Worm (Caenorhabditis elegans) whole organism, L1 larva: ENCODE measurements around the gene F49F1.9.

Experiments
- C04F5.9 ChIP-seq: sonication (generic microtip); optimal IDR thresholded peaks from 2 replicates; lab custom pipeline; 2016; ENCODE audit warnings: missing genetic modification characterization, missing compliant biosample characterization
- C16A3.4 ChIP-seq: fragments of 150-350 bp; optimal IDR thresholded peaks from 2 replicates; lab custom pipeline; 2014; ENCODE audit warnings: missing biosample characterization, missing genetic modification characterization
- F16B12.6 ChIP-seq: fragments of 150-350 bp; optimal IDR thresholded peaks from 2 replicates; lab custom pipeline; 2014; ENCODE audit warnings: missing biosample characterization, missing genetic modification characterization
- ama-1 ChIP-seq: fragments of 150-350 bp; optimal IDR thresholded peaks from 2 replicates; lab custom pipeline; 2014
- blmp-1 ChIP-seq: fragments of 150-350 bp; optimal IDR thresholded peaks from 2 replicates; lab custom pipeline; 2014; ENCODE audit warnings: missing biosample characterization, missing genetic modification characterization
- ceh-63 ChIP-seq: fragments of 200-800 bp; sonication (Bioruptor generic); optimal IDR thresholded peaks from 2 replicates; lab custom pipeline; 2018; ENCODE audit warnings: mild to moderate bottlenecking, missing genetic modification characterization, missing compliant biosample characterization
- ceh-8 ChIP-seq: fragments of 200-800 bp; sonication (Bioruptor generic); optimal IDR thresholded peaks from 2 replicates; lab custom pipeline; 2018; ENCODE audit warnings: mild to moderate bottlenecking, missing genetic modification characterization, moderate library complexity, missing compliant biosample characterization
- ceh-82 ChIP-seq, 3 experiments: fragments of 150-350 bp in 1 of 3; sonication (generic microtip) in 2 of 3; optimal IDR thresholded peaks; 2 replicates each; lab custom pipeline; 2014 to 2017; ENCODE audit warnings: missing biosample characterization in 3 of 3, missing genetic modification characterization in 3 of 3
- ceh-88 ChIP-seq: fragments of 200-800 bp; sonication (Bioruptor generic); IDR thresholded peaks from 2 replicates; pipeline ENCODE4 v1.3.6; 2022; ENCODE audit warnings: missing genetic modification characterization, missing compliant biosample characterization
- ces-1 ChIP-seq: fragments of 150-350 bp; optimal IDR thresholded peaks from 2 replicates; lab custom pipeline; 2014; ENCODE audit warnings: missing biosample characterization, missing genetic modification reagents, missing genetic modification characterization
- dpl-1 ChIP-seq, 3 experiments: fragments of 150-350 bp in 2 of 3; sonication (generic microtip) in 1 of 3; optimal IDR thresholded peaks; 2 replicates each; lab custom pipeline; 2014 to 2017; ENCODE audit warnings: missing biosample characterization in 3 of 3, missing genetic modification characterization in 3 of 3, missing genetic modification reagents in 3 of 3
- dsc-1 ChIP-seq: sonication (generic microtip); optimal IDR thresholded peaks from 2 replicates; lab custom pipeline; 2016; ENCODE audit warnings: mild to moderate bottlenecking, missing genetic modification characterization, missing compliant biosample characterization
- efl-3 ChIP-seq: fragments of 200-800 bp; sonication (Bioruptor generic); optimal IDR thresholded peaks from 2 replicates; lab custom pipeline; 2018; ENCODE audit warnings: mild to moderate bottlenecking, missing genetic modification characterization, missing compliant biosample characterization
- egl-13 ChIP-seq: sonication (generic microtip); optimal IDR thresholded peaks from 2 replicates; lab custom pipeline; 2016; ENCODE audit warnings: missing genotype, missing genetic modification reagents, missing genetic modification characterization, missing compliant biosample characterization
- egl-27 ChIP-seq, 2 experiments: fragments of 150-350 bp in 1 of 2; sonication (generic microtip); optimal IDR thresholded peaks; 3 replicates each; lab custom pipeline; 2017 to 2018; ENCODE audit warnings: missing biosample characterization in 2 of 2, missing genetic modification characterization in 2 of 2, missing genetic modification reagents in 2 of 2
- elt-3 ChIP-seq, 6 experiments: fragments of 150-350 bp in 1 of 6; sonication (generic microtip); optimal IDR thresholded peaks; 2 replicates each; lab custom pipeline; 2017 to 2018; ENCODE audit warnings: missing biosample characterization in 6 of 6, missing genetic modification characterization in 6 of 6, inconsistent platforms in 1 of 6
- ets-5 ChIP-seq: fragments of 200-800 bp; sonication (Bioruptor generic); IDR thresholded peaks from 2 replicates; pipeline ENCODE4 v1.3.6; 2022; ENCODE audit warnings: missing genetic modification characterization, missing compliant biosample characterization
- fkh-10 ChIP-seq: sonication (generic microtip); optimal IDR thresholded peaks from 2 replicates; lab custom pipeline; 2017; ENCODE audit warnings: missing biosample characterization, missing genetic modification reagents, missing genetic modification characterization
- fkh-4 ChIP-seq: sonication (generic microtip); optimal IDR thresholded peaks from 2 replicates; lab custom pipeline; 2016; ENCODE audit warnings: missing compliant biosample characterization, missing genetic modification characterization, borderline replicate concordance
- fos-1 ChIP-seq: fragments of 150-350 bp; optimal IDR thresholded peaks from 2 replicates; lab custom pipeline; 2014; ENCODE audit warnings: missing biosample characterization, missing genetic modification characterization
- grh-1 ChIP-seq: fragments of 200-800 bp; sonication (Bioruptor generic); IDR thresholded peaks from 2 replicates; pipeline ENCODE4 v1.3.6; 2022; ENCODE audit warnings: missing genetic modification reagents, missing genetic modification characterization, missing compliant biosample characterization
- isw-1 ChIP-seq: fragments of 200-800 bp; sonication (Bioruptor generic); IDR thresholded peaks from 2 replicates; pipeline ENCODE4 v1.3.6; 2022; ENCODE audit warnings: missing genetic modification characterization, missing compliant biosample characterization
- jun-1 ChIP-seq: fragments of 150-350 bp; optimal IDR thresholded peaks from 2 replicates; lab custom pipeline; 2014; ENCODE audit warnings: missing biosample characterization, missing genetic modification reagents, missing genetic modification characterization
- lin-39 ChIP-seq: fragments of 150-350 bp; optimal IDR thresholded peaks from 2 replicates; lab custom pipeline; 2014; ENCODE audit warnings: missing biosample characterization, missing genetic modification reagents, missing genetic modification characterization
- lir-3 ChIP-seq: sonication (generic microtip); optimal IDR thresholded peaks from 2 replicates; lab custom pipeline; 2016; ENCODE audit warnings: mild to moderate bottlenecking, missing genetic modification characterization, moderate library complexity, missing compliant biosample characterization; ENCODE audit not compliant: poor library complexity
- mep-1 ChIP-seq: fragments of 150-350 bp; optimal IDR thresholded peaks from 2 replicates; lab custom pipeline; 2014; ENCODE audit warnings: missing biosample characterization, missing genetic modification characterization
- nhr-11 ChIP-seq: fragments of 150-350 bp; optimal IDR thresholded peaks from 2 replicates; lab custom pipeline; 2014; ENCODE audit warnings: missing biosample characterization, missing genetic modification characterization
- nhr-12 ChIP-seq: sonication (generic microtip); optimal IDR thresholded peaks from 2 replicates; lab custom pipeline; 2017; ENCODE audit warnings: missing biosample characterization, missing genetic modification characterization
- nhr-19 ChIP-seq: fragments of 200-800 bp; sonication (Bioruptor generic); conservative IDR thresholded peaks from 2 replicates; pipeline ENCODE4 v1.3.6; 2022; ENCODE audit warnings: missing genetic modification characterization, missing compliant biosample characterization
- nhr-20 ChIP-seq: sonication (generic microtip); optimal IDR thresholded peaks from 2 replicates; lab custom pipeline; 2016; ENCODE audit warnings: mild to moderate bottlenecking, missing genetic modification characterization, missing compliant biosample characterization
- nhr-237 ChIP-seq: fragments of 150-350 bp; optimal IDR thresholded peaks from 2 replicates; lab custom pipeline; 2014; ENCODE audit warnings: missing biosample characterization, missing genetic modification characterization
- nhr-76 ChIP-seq: sonication (generic microtip); optimal IDR thresholded peaks from 2 replicates; lab custom pipeline; 2017; ENCODE audit warnings: missing biosample characterization, missing genetic modification characterization
- nhr-77 ChIP-seq: fragments of 150-350 bp; optimal IDR thresholded peaks from 2 replicates; lab custom pipeline; 2014; ENCODE audit warnings: missing biosample characterization, missing genetic modification characterization
- nhr-84 ChIP-seq: sonication (generic microtip); optimal IDR thresholded peaks from 2 replicates; lab custom pipeline; 2017; ENCODE audit warnings: missing biosample characterization, missing genetic modification characterization
- pag-3 ChIP-seq: sonication (generic microtip); optimal IDR thresholded peaks from 2 replicates; lab custom pipeline; 2017; ENCODE audit warnings: missing genetic modification characterization, mild to moderate bottlenecking, missing compliant biosample characterization, antibody characterized with exemption, borderline replicate concordance; ENCODE audit not compliant: insufficient read depth
- pax-3 ChIP-seq: fragments of 200-800 bp; sonication (Bioruptor generic); optimal IDR thresholded peaks from 2 replicates; lab custom pipeline; 2018; ENCODE audit warnings: mild to moderate bottlenecking, missing genetic modification characterization, moderate library complexity, missing compliant biosample characterization
- pqm-1 ChIP-seq: sonication (generic microtip); optimal IDR thresholded peaks from 3 replicates; lab custom pipeline; 2017; ENCODE audit warnings: missing biosample characterization, missing genetic modification characterization
- rnt-1 ChIP-seq: sonication (generic microtip); optimal IDR thresholded peaks from 2 replicates; lab custom pipeline; 2016; ENCODE audit warnings: mild to moderate bottlenecking, missing genetic modification characterization, moderate library complexity, missing compliant biosample characterization
- skn-1 ChIP-seq: fragments of 150-350 bp; optimal IDR thresholded peaks from 2 replicates; lab custom pipeline; 2014; ENCODE audit warnings: missing biosample characterization, missing genetic modification characterization
- snpc-4 ChIP-seq: fragments of 150-350 bp; optimal IDR thresholded peaks from 2 replicates; lab custom pipeline; 2014; ENCODE audit warnings: missing biosample characterization, missing genetic modification characterization
- sox-4 ChIP-seq: sonication (generic microtip); optimal IDR thresholded peaks from 2 replicates; lab custom pipeline; 2016; ENCODE audit warnings: missing genetic modification characterization, missing compliant biosample characterization
- sptf-1 ChIP-seq: fragments of 150-350 bp; optimal IDR thresholded peaks from 2 replicates; lab custom pipeline; 2014; ENCODE audit warnings: missing biosample characterization, missing genetic modification characterization
- sup-37 ChIP-seq: fragments of 200-800 bp; sonication (Bioruptor generic); optimal IDR thresholded peaks from 2 replicates; lab custom pipeline; 2018; ENCODE audit warnings: mild to moderate bottlenecking, missing genetic modification characterization, missing compliant biosample characterization
- tbx-2 ChIP-seq: sonication (generic microtip); optimal IDR thresholded peaks from 2 replicates; lab custom pipeline; 2016; ENCODE audit warnings: missing genetic modification characterization, missing compliant biosample characterization
- tlp-1 ChIP-seq: fragments of 150-350 bp; optimal IDR thresholded peaks from 2 replicates; lab custom pipeline; 2014; ENCODE audit warnings: missing biosample characterization, missing genetic modification characterization
- unc-30 ChIP-seq: sonication (generic microtip); optimal IDR thresholded peaks from 2 replicates; lab custom pipeline; 2017; ENCODE audit warnings: missing biosample characterization, missing genetic modification characterization
- unc-62 ChIP-seq: fragments of 150-350 bp; optimal IDR thresholded peaks from 2 replicates; lab custom pipeline; 2014; ENCODE audit warnings: missing biosample characterization, missing genetic modification reagents, missing genetic modification characterization
- unc-86 ChIP-seq: sonication (generic microtip); optimal IDR thresholded peaks from 2 replicates; lab custom pipeline; 2016; ENCODE audit warnings: missing genetic modification characterization, missing compliant biosample characterization
- zag-1 ChIP-seq: fragments of 150-350 bp; optimal IDR thresholded peaks from 2 replicates; lab custom pipeline; 2014; ENCODE audit warnings: missing biosample characterization, missing genetic modification characterization
- ztf-11 ChIP-seq, 2 experiments: sonication (generic microtip); optimal IDR thresholded peaks; 2 replicates each; lab custom pipeline; 2016 to 2017; ENCODE audit warnings: missing genetic modification characterization in 2 of 2, missing biosample characterization in 1 of 2, missing compliant biosample characterization in 1 of 2

F49F1.9 gene

DNA sequence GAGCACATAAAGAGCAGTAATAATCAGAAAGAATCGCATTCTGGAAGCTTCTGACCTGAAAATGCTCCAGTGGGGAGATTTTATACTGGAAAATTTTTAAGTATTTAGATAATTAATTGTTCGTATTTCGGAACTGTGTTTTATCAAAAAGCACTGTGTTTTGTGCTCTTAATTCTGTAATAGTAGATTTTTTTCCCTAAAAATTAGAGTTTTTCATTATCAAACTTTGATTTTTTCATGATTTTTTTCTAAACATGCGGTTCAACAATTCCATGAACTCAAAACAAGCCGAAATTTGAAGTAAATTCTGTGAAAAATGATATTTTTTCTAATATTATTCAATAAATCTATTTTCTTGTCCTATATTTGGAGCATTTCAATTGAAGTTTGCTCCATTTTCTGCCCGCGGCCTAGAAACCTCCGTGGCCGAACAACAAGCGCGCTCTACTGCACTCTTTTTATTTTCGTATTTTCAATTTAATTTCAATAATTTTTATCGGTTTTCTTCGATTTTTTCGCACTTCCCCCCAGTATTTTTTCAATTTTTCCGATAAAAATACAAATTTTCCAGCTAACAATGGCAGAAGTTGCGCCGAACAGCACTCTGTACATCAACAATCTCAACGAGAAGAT lies 34.3 kb upstream of the F49F1.9 start, which contains the start of the genes K08D10.13 and rnp-2 (continued):
- no peak for TF ChIP-seq elt-3 (tag; optimal IDR thresholded peaks at IDR 0.05; lab: Kevin White, UChicago)
- TF ChIP-seq isw-1 (GFP tag; lab: Robert Waterston, UW), result peak; percentile 29
- TF ChIP-seq nhr-237, result no peak
- peak in 1 of 2 experiments; percentile 59 for TF ChIP-seq ztf-11 (tag; optimal IDR thresholded peaks at IDR 0.05; lab: Kevin White, UChicago)
- peak; percentile 18 for TF ChIP-seq egl-13 (tag; lab: Kevin White, UChicago)
- TF ChIP-seq sox-4, result peak; percentile 27
- TF ChIP-seq nhr-11 (tag; lab: Kevin White, UChicago), result no peak
- no peak for TF ChIP-seq unc-62 (GFP tag; lab: Kevin White, UChicago)
- TF ChIP-seq rnt-1 (tag; lab: Kevin White, UChicago), result peak; percentile 88
- TF ChIP-seq nhr-19 (GFP tag; lab: Robert Waterston, UW), result no peak; the same call in 1 of the 2 replicates
- TF ChIP-seq sptf-1, result no peak
- TF ChIP-seq jun-1 (tag; lab: Kevin White, UChicago), result no peak
- no peak for TF ChIP-seq nhr-12 (tag; lab: Kevin White, UChicago)
- TF ChIP-seq lir-3 (tag; lab: Kevin White, UChicago), result no peak
- TF ChIP-seq skn-1, result no peak
- TF ChIP-seq mep-1, result peak; percentile 73
- TF ChIP-seq lin-39 (tag; lab: Kevin White, UChicago), result no peak
- no peak for TF ChIP-seq pag-3 (tag; lab: Kevin White, UChicago)
- peak; percentile 28 for TF ChIP-seq C16A3.4 (tag; lab: Kevin White, UChicago)
- no peak for TF ChIP-seq egl-27 (tag; optimal IDR thresholded peaks at IDR 0.05; lab: Kevin White, UChicago)
- no peak for TF ChIP-seq ceh-63
- no peak for TF ChIP-seq unc-30
- TF ChIP-seq fos-1 (tag; lab: Kevin White, UChicago), result no peak
- TF ChIP-seq zag-1, result no peak
- no peak for TF ChIP-seq ets-5 (GFP tag; lab: Robert Waterston, UW)
- TF ChIP-seq ama-1 (lab: Kevin White, UChicago), result no peak
- TF ChIP-seq nhr-84 (tag; lab: Kevin White, UChicago), result no peak
- peak; percentile 21 for TF ChIP-seq fkh-4 (tag; lab: Kevin White, UChicago)
- no peak for TF ChIP-seq pqm-1
- no peak for TF ChIP-seq tlp-1 (tag; lab: Kevin White, UChicago)
- peak; percentile 60 for TF ChIP-seq tbx-2 (tag; lab: Kevin White, UChicago)
- TF ChIP-seq ceh-82 (tag; optimal IDR thresholded peaks at IDR 0.05; lab: Kevin White, UChicago), result peak; percentile 45 to 67 (median 58)
- no peak for TF ChIP-seq sup-37 (GFP tag; lab: Kevin White, UChicago)

- TF ChIP-seq ceh-88 (GFP tag; lab: Robert Waterston, UW) (no peak), blmp-1 (tag; lab: Kevin White, UChicago) (no peak), ceh-8 (GFP tag; lab: Kevin White, UChicago) (no peak), lin-39 (tag; lab: Kevin White, UChicago) (no peak), C04F5.9 (tag; lab: Kevin White, UChicago) (no peak), ces-1 (no peak), ets-5 (GFP tag; lab: Robert Waterston, UW) (no peak), nhr-84 (tag; lab: Kevin White, UChicago) (no peak), efl-3 (no peak)
- TF ChIP-seq, all 84 proteins: peak for 0
Measured at ce11 chrIV:4167296-4167695, 29.9 kb upstream of the F49F1.9 start.

- TF ChIP-seq ceh-8 (GFP tag; lab: Kevin White, UChicago) (no peak), unc-30 (no peak), pax-3 (tag; lab: Kevin White, UChicago) (no peak), unc-86 (tag; lab: Kevin White, UChicago) (no peak), nhr-76 (tag; lab: Kevin White, UChicago) (no peak), dsc-1 (tag; lab: Kevin White, UChicago) (no peak), snpc-4 (tag; lab: Kevin White, UChicago) (no peak), egl-13 (tag; lab: Kevin White, UChicago) (no peak), F16B12.6 (no peak), nhr-77 (tag; lab: Kevin White, UChicago) (no peak), nhr-20 (no peak), fkh-10 (GFP tag; lab: Kevin White, UChicago) (no peak), grh-1 (GFP tag; lab: Robert Waterston, UW) (no peak), lir-3 (tag; lab: Kevin White, UChicago) (no peak), dpl-1 (GFP tag; optimal IDR thresholded peaks at IDR 0.05; lab: Kevin White, UChicago) (no peak)
- TF ChIP-seq, all 84 proteins: peak for 0
Measured at ce11 chrIV:4164392-4164791, 27.0 kb upstream of the F49F1.9 start, which contains the start of gene scrm-8. Gene scrm-8 (plus strand): TSS chrIV:4164692.
